Fruit fly (Drosophila melanogaster): Measurements from ENCODE around the gene CG4766.

Gene CG4766

dm6 chrX:5969860-5970665, 30.5 kb downstream of the CG4766 start (continued):
- TF ChIP-seq Hr3 (GFP tag; optimal IDR thresholded peaks at IDR 0.05) (peak; percentile 47), CG32532 (GFP tag; IDR thresholded peaks at IDR 0.05) (peak; percentile 38), CG6689 (GFP tag; IDR thresholded peaks at IDR 0.05) (peak; percentile 69), btn (GFP tag; optimal IDR thresholded peaks at IDR 0.05) (no peak), CG17359 (tag; optimal IDR thresholded peaks at IDR 0.05) (peak; percentile 29), Usf (GFP tag; optimal IDR thresholded peaks at IDR 0.05) (no peak), row (GFP tag; IDR thresholded peaks at IDR 0.05) (peak; percentile 62), CG6683 (GFP tag; optimal IDR thresholded peaks at IDR 0.05) (no peak)

- TF ChIP-seq Med (GFP tag) (peak; percentile 85), Six4 (GFP tag; optimal IDR thresholded peaks at IDR 0.05) (peak; percentile 35), ci (GFP tag; IDR thresholded peaks at IDR 0.05) (peak; percentile 67; the same call in 2 of the 3 replicates), crol (GFP tag; IDR thresholded peaks at IDR 0.05) (peak; percentile 47), org-1 (GFP tag; optimal IDR thresholded peaks at IDR 0.05) (no peak), sr (GFP tag; IDR thresholded peaks at IDR 0.05) (0 out of 3 replicates have a peak, but pooled peaks have one; percentile 26), bsh (GFP tag; optimal IDR thresholded peaks at IDR 0.05) (peak; percentile 64 to 65), ase (GFP tag; IDR thresholded peaks at IDR 0.05) (0 out of 3 replicates have a peak, but pooled peaks have one; percentile 18), tll (GFP tag; optimal IDR thresholded peaks at IDR 0.05) (no peak), crc (GFP tag; optimal IDR thresholded peaks at IDR 0.05) (no peak), lmd (GFP tag; IDR thresholded peaks at IDR 0.05) (peak; percentile 38; the same call in 1 of the 2 replicates), aop (GFP tag; IDR thresholded peaks at IDR 0.05) (no peak), ab (GFP tag; optimal IDR thresholded peaks at IDR 0.05) (no peak), CG3838 (GFP tag; optimal IDR thresholded peaks at IDR 0.05) (no peak), CG4360 (GFP tag; IDR thresholded peaks at IDR 0.05) (0 out of 2 replicates have a peak, but pooled peaks have one; percentile 26), NC2β (GFP tag; optimal IDR thresholded peaks at IDR 0.05) (peak; percentile 16), prd (optimal IDR thresholded peaks at IDR 0.05) (no peak), prd (GFP tag; IDR thresholded peaks at IDR 0.05) (peak; percentile 72; the same call in 2 of the 3 replicates), peb (GFP tag; IDR thresholded peaks at IDR 0.05) (no peak), gce (GFP tag; IDR thresholded peaks at IDR 0.05) (no peak), CG8359 (GFP tag; optimal IDR thresholded peaks at IDR 0.05; ENCODE audit: borderline replicate concordance) (peak; percentile 6), CG1603 (tag; optimal IDR thresholded peaks at IDR 0.05) (peak; percentile 69), CG10321 (GFP tag; IDR thresholded peaks at IDR 0.05) (no peak), hth (optimal IDR thresholded peaks at IDR 0.05) (no peak), sob (GFP tag; IDR thresholded peaks at IDR 0.05) (peak; percentile 15; the same call in 1 of the 2 replicates), Rx (GFP tag; IDR thresholded peaks at IDR 0.05) (0 out of 2 replicates have a peak, but pooled peaks have one; percentile 16), Hmx (GFP tag; optimal IDR thresholded peaks at IDR 0.05) (no peak), eve (GFP tag; optimal IDR thresholded peaks at IDR 0.05) (peak in 1 of 2 experiments; percentile 38), CG12391 (tag; optimal IDR thresholded peaks at IDR 0.05) (peak; percentile 41), CG33557 (GFP tag; optimal IDR thresholded peaks at IDR 0.05) (no peak), Sox102F (GFP tag; optimal IDR thresholded peaks at IDR 0.05) (peak; percentile 53), CG8924 (tag; optimal IDR thresholded peaks at IDR 0.05) (peak; percentile 9), esg (GFP tag; conservative IDR thresholded peaks at IDR 0.05) (peak; percentile 38; the same call in 1 of the 2 replicates), CG10654 (GFP tag; optimal IDR thresholded peaks at IDR 0.05) (no peak), H2.0 (GFP tag; IDR thresholded peaks at IDR 0.05) (0 out of 2 replicates have a peak, but pooled peaks have one; percentile 20), CG6791 (GFP tag; IDR thresholded peaks at IDR 0.05; ENCODE audit: partially characterized antibody) (no peak), CG4730 (GFP tag; IDR thresholded peaks at IDR 0.05) (0 out of 2 replicates have a peak, but pooled peaks have one; percentile 31), pan (optimal IDR thresholded peaks at IDR 0.05) (no peak), pan (GFP tag; optimal IDR thresholded peaks at IDR 0.05 in 1 of 2, IDR thresholded peaks at IDR 0.05 in 1 of 2) (peak in 1 of 2 experiments; percentile 67), ftz-f1 (GFP tag; optimal IDR thresholded peaks at IDR 0.05) (no peak)
Observed at dm6 chrX:5968094-5968723, 32.4 kb downstream of the CG4766 start.

All from whole organism, embryonic.